Fruit fly (Drosophila melanogaster): ENCODE measurements around the gene Saf-B.

Saf-B gene

DNA sequence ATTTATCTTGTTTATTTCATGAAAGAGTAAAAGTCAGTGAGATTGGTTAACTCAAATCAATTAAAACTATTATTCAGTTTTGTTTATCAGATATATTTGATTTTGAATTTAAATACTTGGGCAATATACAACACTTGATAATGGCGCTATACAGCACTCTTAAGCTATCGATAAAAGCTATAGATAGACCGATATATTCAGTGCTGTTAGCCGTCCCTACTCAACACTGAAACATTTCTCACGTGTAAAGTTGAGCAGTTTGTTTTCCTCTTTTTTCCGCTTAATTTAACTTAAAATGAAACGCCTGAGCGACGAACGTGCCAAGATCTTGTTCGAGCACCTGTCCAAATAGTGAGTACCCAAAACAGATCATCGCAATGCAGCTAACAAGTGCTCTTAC, 33.2 kb downstream of the Saf-B start, which contains the start of gene CG7006 (continued):
- TF ChIP-seq dysf (GFP tag; IDR thresholded peaks at IDR 0.05) (peak; percentile 51; the same call in 1 of the 3 replicates), pnt (GFP tag; optimal IDR thresholded peaks at IDR 0.05) (peak; percentile 58), nau (GFP tag; optimal IDR thresholded peaks at IDR 0.05) (no peak), fd102C (GFP tag; optimal IDR thresholded peaks at IDR 0.05) (no peak), sens-2 (GFP tag; IDR thresholded peaks at IDR 0.05) (no peak), al (GFP tag; IDR thresholded peaks at IDR 0.05) (peak; percentile 63), Mrtf (GFP tag; IDR thresholded peaks at IDR 0.05) (no peak), Hr78 (GFP tag; optimal IDR thresholded peaks at IDR 0.05) (no peak), caup (GFP tag; optimal IDR thresholded peaks at IDR 0.05; ENCODE audit: severe bottlenecking) (peak; percentile 80), abd-A (tag; optimal IDR thresholded peaks at IDR 0.05) (no peak), pros (GFP tag; optimal IDR thresholded peaks at IDR 0.05) (no peak), ranshi (GFP tag; IDR thresholded peaks at IDR 0.05) (peak; percentile 71), dati (GFP tag; IDR thresholded peaks at IDR 0.05) (no peak), sens (GFP tag) (peak; percentile 87), Hsf (GFP tag; optimal IDR thresholded peaks at IDR 0.05) (peak; percentile 74), CG31441 (GFP tag; IDR thresholded peaks at IDR 0.05) (no peak; the same call in 1 of the 2 replicates), CG12299 (tag; optimal IDR thresholded peaks at IDR 0.05) (no peak), CG17328 (GFP tag; IDR thresholded peaks at IDR 0.05) (peak; percentile 14; the same call in 1 of the 2 replicates), tx (GFP tag; optimal IDR thresholded peaks at IDR 0.05) (peak; percentile 75), gem (tag; optimal IDR thresholded peaks at IDR 0.05) (no peak), CG8924 (tag; optimal IDR thresholded peaks at IDR 0.05) (no peak), Usf (GFP tag; optimal IDR thresholded peaks at IDR 0.05) (peak; percentile 55), CG18476 (GFP tag; optimal IDR thresholded peaks at IDR 0.05) (peak; percentile 48), Jarid2 (GFP tag; optimal IDR thresholded peaks at IDR 0.05) (peak; percentile 7), CG17912 (GFP tag; optimal IDR thresholded peaks at IDR 0.05) (no peak), CG11398 (GFP tag; optimal IDR thresholded peaks at IDR 0.05) (peak; percentile 46), NfI (GFP tag; optimal IDR thresholded peaks at IDR 0.05) (peak; percentile 77), CG6683 (GFP tag; optimal IDR thresholded peaks at IDR 0.05) (no peak), CG6175 (GFP tag; IDR thresholded peaks at IDR 0.05) (peak; percentile 44; the same call in 1 of the 3 replicates), CG34376 (GFP tag; optimal IDR thresholded peaks at IDR 0.05) (peak; percentile 33), CG13894 (tag; optimal IDR thresholded peaks at IDR 0.05) (no peak), CG10321 (GFP tag; IDR thresholded peaks at IDR 0.05) (no peak), HLH3B (GFP tag; IDR thresholded peaks at IDR 0.05) (peak; percentile 65), CG17385 (GFP tag; optimal IDR thresholded peaks at IDR 0.05) (peak; percentile 63), run (tag; optimal IDR thresholded peaks at IDR 0.05) (no peak), Sin3A (optimal IDR thresholded peaks at IDR 0.05) (peak; percentile 2), Drgx (GFP tag; IDR thresholded peaks at IDR 0.05) (no peak), B-H2 (GFP tag; optimal IDR thresholded peaks at IDR 0.05) (peak; percentile 90), Dad (GFP tag; optimal IDR thresholded peaks at IDR 0.05) (peak; percentile 87), eve (GFP tag; optimal IDR thresholded peaks at IDR 0.05) (no peak), YL-1 (GFP tag; optimal IDR thresholded peaks at IDR 0.05) (peak; percentile 45), CG32532 (GFP tag; IDR thresholded peaks at IDR 0.05) (peak; percentile 70; the same call in 1 of the 2 replicates), seq (GFP tag; IDR thresholded peaks at IDR 0.05) (no peak), CG12391 (tag; optimal IDR thresholded peaks at IDR 0.05) (peak; percentile 55), Lim3 (GFP tag; IDR thresholded peaks at IDR 0.05) (no peak), CG1603 (tag; optimal IDR thresholded peaks at IDR 0.05) (peak; percentile 86), CG32767 (GFP tag; IDR thresholded peaks at IDR 0.05) (no peak), hb (GFP tag; IDR thresholded peaks at IDR 0.05; ENCODE audit: partially characterized antibody) (peak; percentile 43; the same call in 1 of the 3 replicates), Kr (GFP tag; optimal IDR thresholded peaks at IDR 0.05) (no peak), h (optimal IDR thresholded peaks at IDR 0.05) (no peak), lola (GFP tag; optimal IDR thresholded peaks at IDR 0.05) (no peak)

Measured in whole organism, embryonic.